Fruit fly (Drosophila melanogaster): ENCODE results near the gene CG6171.
A peak's percentile ranks its signal among the peaks of the same experiment; 100 is the strongest.

CG6171 gene

DNA sequence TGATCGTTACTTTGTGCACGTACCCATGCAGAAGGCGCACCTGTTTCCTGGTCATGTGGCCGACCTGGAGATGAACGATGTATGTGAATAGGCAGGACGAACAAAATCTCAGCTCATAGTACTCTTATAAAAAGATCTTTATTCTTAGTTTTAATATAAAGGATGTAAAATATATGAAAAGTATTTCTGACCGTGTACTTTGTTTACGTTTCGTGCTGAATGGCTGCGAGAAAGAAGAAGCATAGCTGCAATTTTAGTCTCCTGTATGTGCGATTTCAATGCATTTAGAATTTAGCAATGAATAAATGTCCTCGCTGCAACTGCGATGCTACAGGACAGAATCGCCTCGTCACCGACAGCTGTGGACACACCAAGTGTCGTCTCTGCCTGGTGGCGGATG is 15.8 kb downstream of the CG6171 start, which contains the start of the genes CG42726 and CG42727 (continued):
- no peak for TF ChIP-seq Antp (GFP tag; optimal IDR thresholded peaks at IDR 0.05)
- peak; percentile 62; the same call in 1 of the 2 replicates for TF ChIP-seq Drgx (GFP tag; IDR thresholded peaks at IDR 0.05)
- no peak for TF ChIP-seq NK7.1 (GFP tag; optimal IDR thresholded peaks at IDR 0.05)
- TF ChIP-seq nau (GFP tag; optimal IDR thresholded peaks at IDR 0.05), result no peak
- 0 out of 2 replicates have a peak, but pooled peaks have one; percentile 31 for TF ChIP-seq stc (GFP tag; IDR thresholded peaks at IDR 0.05)
- TF ChIP-seq Ravus (GFP tag; IDR thresholded peaks at IDR 0.05), result no peak
- no peak for TF ChIP-seq CG1024 (GFP tag; IDR thresholded peaks at IDR 0.05)
- TF ChIP-seq gro (GFP tag; optimal IDR thresholded peaks at IDR 0.05), result peak; percentile 1
- no peak for TF ChIP-seq zen (tag; optimal IDR thresholded peaks at IDR 0.05)
- no peak for TF ChIP-seq CG16813 (GFP tag; IDR thresholded peaks at IDR 0.05; ENCODE audit: partially characterized antibody)
- no peak for TF ChIP-seq NFAT (GFP tag; IDR thresholded peaks at IDR 0.05)
- peak; percentile 61 for TF ChIP-seq CG4617 (GFP tag; optimal IDR thresholded peaks at IDR 0.05; ENCODE audit: borderline replicate concordance)
- TF ChIP-seq Eip74EF (GFP tag; optimal IDR thresholded peaks at IDR 0.05), result no peak
- no peak for TF ChIP-seq fd102C (GFP tag; optimal IDR thresholded peaks at IDR 0.05)
- no peak for TF ChIP-seq CG33557 (GFP tag; optimal IDR thresholded peaks at IDR 0.05)
- TF ChIP-seq CG9876 (GFP tag; optimal IDR thresholded peaks at IDR 0.05), result no peak
- no peak for TF ChIP-seq CG8359 (GFP tag; optimal IDR thresholded peaks at IDR 0.05; ENCODE audit: borderline replicate concordance)
- no peak for TF ChIP-seq C15 (GFP tag; IDR thresholded peaks at IDR 0.05)
- no peak for TF ChIP-seq CG1602 (GFP tag; optimal IDR thresholded peaks at IDR 0.05)
- no peak for TF ChIP-seq CG4404 (GFP tag; IDR thresholded peaks at IDR 0.05)
- 0 out of 2 replicates have a peak, but pooled peaks have one; percentile 19 for TF ChIP-seq H2.0 (GFP tag; IDR thresholded peaks at IDR 0.05)
- TF ChIP-seq Meics (GFP tag; optimal IDR thresholded peaks at IDR 0.05), result peak; percentile 11
- no peak for TF ChIP-seq Adf1 (GFP tag; IDR thresholded peaks at IDR 0.05)
- peak; percentile 31 for TF ChIP-seq Mad (GFP tag; optimal IDR thresholded peaks at IDR 0.05)
- TF ChIP-seq Dip3 (GFP tag; optimal IDR thresholded peaks at IDR 0.05), result no peak
- TF ChIP-seq CG11247 (GFP tag; IDR thresholded peaks at IDR 0.05), result no peak
- TF ChIP-seq CG4360 (GFP tag; IDR thresholded peaks at IDR 0.05), result no peak
- TF ChIP-seq BEAF-32 (GFP tag; optimal IDR thresholded peaks at IDR 0.05), result peak; percentile 14
- no peak for TF ChIP-seq CG6272 (GFP tag; IDR thresholded peaks at IDR 0.05)
- peak in 1 of 2 experiments; percentile 31 for TF ChIP-seq Pdp1 (GFP tag; optimal IDR thresholded peaks at IDR 0.05)
- TF ChIP-seq CG15601 (tag; optimal IDR thresholded peaks at IDR 0.05), result no peak
- TF ChIP-seq CG12391 (tag; optimal IDR thresholded peaks at IDR 0.05), result peak; percentile 35
- peak; percentile 2 for TF ChIP-seq CG8388 (GFP tag; optimal IDR thresholded peaks at IDR 0.05)
- TF ChIP-seq CG1233 (GFP tag; optimal IDR thresholded peaks at IDR 0.05), result peak; percentile 8
- no peak for TF ChIP-seq CG6791 (GFP tag; IDR thresholded peaks at IDR 0.05; ENCODE audit: partially characterized antibody)
- no peak for TF ChIP-seq CG6854 (GFP tag; optimal IDR thresholded peaks at IDR 0.05)
- no peak for TF ChIP-seq CG5953 (GFP tag; IDR thresholded peaks at IDR 0.05)
- TF ChIP-seq Bteb2 (GFP tag; optimal IDR thresholded peaks at IDR 0.05), result peak; percentile 27
- TF ChIP-seq so (GFP tag; IDR thresholded peaks at IDR 0.05), result no peak
- TF ChIP-seq CG3281 (GFP tag; optimal IDR thresholded peaks at IDR 0.05), result peak; percentile 39
- TF ChIP-seq az2 (GFP tag; optimal IDR thresholded peaks at IDR 0.05), result peak; percentile 2
- TF ChIP-seq E2f2 (GFP tag; IDR thresholded peaks at IDR 0.05), result peak; percentile 16; the same call in 1 of the 2 replicates
- peak; percentile 42 for TF ChIP-seq sd (tag; optimal IDR thresholded peaks at IDR 0.05)
- no peak for TF ChIP-seq Asciz (GFP tag; optimal IDR thresholded peaks at IDR 0.05)
- TF ChIP-seq shn (GFP tag; optimal IDR thresholded peaks at IDR 0.05), result no peak
- no peak for TF ChIP-seq gcm2 (GFP tag; optimal IDR thresholded peaks at IDR 0.05)
- TF ChIP-seq esg (GFP tag; conservative IDR thresholded peaks at IDR 0.05), result 0 out of 2 replicates have a peak, but pooled peaks have one; percentile 19
- no peak for TF ChIP-seq CTCF (GFP tag; optimal IDR thresholded peaks at IDR 0.05)
- no peak for TF ChIP-seq crol (GFP tag; IDR thresholded peaks at IDR 0.05)
- peak; percentile 42 for TF ChIP-seq CG13424 (tag; optimal IDR thresholded peaks at IDR 0.05)
- TF ChIP-seq Hand (GFP tag; optimal IDR thresholded peaks at IDR 0.05), result no peak
- no peak for TF ChIP-seq Lpt (GFP tag; optimal IDR thresholded peaks at IDR 0.05)

Measured in whole organism, embryonic.